Worm (Caenorhabditis elegans) whole organism, young adult: ENCODE results near the gene T08G5.3.

Source experiments
- B0019.2 ChIP-seq: fragments of 200-800 bp; sonication (Bioruptor generic); conservative IDR thresholded peaks from 2 replicates; pipeline ENCODE4 v1.3.6; 2022; ENCODE audit warnings: missing genetic modification reagents, missing genetic modification characterization, missing compliant biosample characterization
- B0261.1 ChIP-seq: sonication (generic microtip); optimal IDR thresholded peaks from 2 replicates; lab custom pipeline; 2016; ENCODE audit warnings: mild to moderate bottlenecking, missing genetic modification characterization, moderate library complexity, missing compliant biosample characterization
- D2030.7 ChIP-seq: fragments of 200-800 bp; sonication (Bioruptor generic); IDR thresholded peaks from 2 replicates; pipeline ENCODE4 v1.3.6; 2022; ENCODE audit warnings: missing genetic modification reagents, missing genetic modification characterization, missing compliant biosample characterization
- F33H1.4 ChIP-seq: fragments of 200-800 bp; sonication (Bioruptor generic); IDR thresholded peaks from 2 replicates; pipeline ENCODE4 v1.3.6; 2022; ENCODE audit warnings: missing genetic modification reagents, missing genetic modification characterization, missing compliant biosample characterization
- F39B2.1 ChIP-seq: fragments of 200-800 bp; sonication (Bioruptor generic); IDR thresholded peaks from 2 replicates; pipeline ENCODE4 v1.3.6; 2022; ENCODE audit warnings: missing genetic modification reagents, missing genetic modification characterization, missing compliant biosample characterization
- F52B5.7 ChIP-seq: sonication (generic microtip); optimal IDR thresholded peaks from 2 replicates; lab custom pipeline; 2016; ENCODE audit warnings: mild to moderate bottlenecking, missing genetic modification characterization, missing compliant biosample characterization
- F57C9.4 ChIP-seq: sonication (generic microtip); optimal IDR thresholded peaks from 2 replicates; lab custom pipeline; 2017; ENCODE audit warnings: mild to moderate bottlenecking, missing genetic modification characterization, missing compliant biosample characterization
- K12H6.12 ChIP-seq: fragments of 200-800 bp; sonication (Bioruptor generic); optimal IDR thresholded peaks from 2 replicates; lab custom pipeline; 2018; ENCODE audit warnings: mild to moderate bottlenecking, missing genetic modification characterization, missing compliant biosample characterization
- Y53G8AR.9 ChIP-seq: fragments of 200-800 bp; sonication (Bioruptor generic); conservative IDR thresholded peaks from 2 replicates; pipeline ENCODE4 v1.3.6; 2022; ENCODE audit warnings: missing genetic modification reagents, missing genetic modification characterization, missing compliant biosample characterization
- Y56A3A.18 ChIP-seq: fragments of 200-800 bp; sonication (Bioruptor generic); IDR thresholded peaks from 2 replicates; pipeline ENCODE4 v1.3.6; 2022; ENCODE audit warnings: missing genetic modification reagents, missing genetic modification characterization, missing compliant biosample characterization
- Y67H2A.10 ChIP-seq: fragments of 200-800 bp; sonication (Bioruptor generic); conservative IDR thresholded peaks from 2 replicates; pipeline ENCODE4 v1.3.6; 2022; ENCODE audit warnings: missing genetic modification reagents, missing genetic modification characterization, missing compliant biosample characterization
- ZK185.1 ChIP-seq: sonication (generic microtip); optimal IDR thresholded peaks from 2 replicates; lab custom pipeline; 2016; ENCODE audit warnings: mild to moderate bottlenecking, missing genetic modification characterization, missing compliant biosample characterization; ENCODE audit not compliant: poor library complexity, severe bottlenecking
- aptf-2 ChIP-seq: fragments of 200-800 bp; sonication (Bioruptor generic); conservative IDR thresholded peaks from 2 replicates; pipeline ENCODE4 v1.3.6; 2022; ENCODE audit warnings: missing genetic modification reagents, missing genetic modification characterization, missing compliant biosample characterization
- attf-3 ChIP-seq: fragments of 200-800 bp; sonication (Bioruptor generic); conservative IDR thresholded peaks from 2 replicates; pipeline ENCODE4 v1.3.6; 2022; ENCODE audit warnings: missing genetic modification reagents, missing genetic modification characterization, missing compliant biosample characterization
- bed-1 ChIP-seq: fragments of 200-800 bp; sonication (Bioruptor generic); IDR thresholded peaks from 2 replicates; pipeline ENCODE4 v1.3.6; 2022; ENCODE audit warnings: missing genetic modification reagents, missing genetic modification characterization, missing compliant biosample characterization
- bed-2 ChIP-seq: fragments of 200-800 bp; sonication (Bioruptor generic); IDR thresholded peaks from 2 replicates; pipeline ENCODE4 v1.3.6; 2022; ENCODE audit warnings: missing genetic modification reagents, missing genetic modification characterization, missing compliant biosample characterization
- ccch-3 ChIP-seq: fragments of 200-800 bp; sonication (Bioruptor generic); optimal IDR thresholded peaks from 2 replicates; lab custom pipeline; 2018; ENCODE audit warnings: mild to moderate bottlenecking, missing genetic modification characterization, missing compliant biosample characterization
- cebp-1 ChIP-seq, 2 experiments: fragments of 200-800 bp in 1 of 2; sonication (Bioruptor generic) in 1 of 2; sonication (generic microtip) in 1 of 2; IDR thresholded peaks in 1 of 2; optimal IDR thresholded peaks in 1 of 2; 2 replicates each; pipeline versions ENCODE4 v1.3.6 to Lab custom; 2017 to 2022; ENCODE audit warnings: missing compliant biosample characterization in 2 of 2, missing genetic modification characterization in 2 of 2, mild to moderate bottlenecking in 1 of 2, missing genetic modification reagents in 1 of 2, moderate library complexity in 1 of 2
- ceh-40 ChIP-seq: fragments of 200-800 bp; sonication (Bioruptor generic); IDR thresholded peaks from 2 replicates; pipeline ENCODE4 v1.3.6; 2022; ENCODE audit warnings: missing genetic modification characterization, missing compliant biosample characterization
- ceh-58 ChIP-seq: fragments of 200-800 bp; sonication (Bioruptor generic); IDR thresholded peaks from 2 replicates; pipeline ENCODE4 v1.3.6; 2022; ENCODE audit warnings: missing genetic modification characterization, missing compliant biosample characterization
- ceh-79 ChIP-seq: sonication (generic microtip); optimal IDR thresholded peaks from 2 replicates; lab custom pipeline; 2017; ENCODE audit warnings: mild to moderate bottlenecking, missing genetic modification characterization, missing compliant biosample characterization
- dox-1 ChIP-seq: fragments of 200-800 bp; sonication (Bioruptor generic); IDR thresholded peaks from 2 replicates; pipeline ENCODE4 v1.3.6; 2022; ENCODE audit warnings: missing genetic modification reagents, missing genetic modification characterization, missing compliant biosample characterization
- egl-44 ChIP-seq: fragments of 200-800 bp; sonication (Bioruptor generic); IDR thresholded peaks from 2 replicates; pipeline ENCODE4 v1.3.6; 2022; ENCODE audit warnings: missing genetic modification reagents, missing genetic modification characterization, missing compliant biosample characterization
- egrh-3 ChIP-seq: fragments of 200-800 bp; sonication (Bioruptor generic); IDR thresholded peaks from 2 replicates; pipeline ENCODE4 v1.3.6; 2022; ENCODE audit warnings: missing genetic modification reagents, missing genetic modification characterization, missing compliant biosample characterization
- ekl-4 ChIP-seq: fragments of 200-800 bp; sonication (Bioruptor generic); IDR thresholded peaks from 2 replicates; pipeline ENCODE4 v1.3.6; 2022; ENCODE audit warnings: missing genetic modification reagents, missing genetic modification characterization, missing compliant biosample characterization
- ets-4 ChIP-seq: fragments of 200-800 bp; sonication (Bioruptor generic); optimal IDR thresholded peaks from 2 replicates; lab custom pipeline; 2018; ENCODE audit warnings: mild to moderate bottlenecking, missing genetic modification characterization, missing compliant biosample characterization
- hmg-20 ChIP-seq: fragments of 200-800 bp; sonication (Bioruptor generic); IDR thresholded peaks from 2 replicates; pipeline ENCODE4 v1.3.6; 2022; ENCODE audit warnings: missing genetic modification reagents, missing genetic modification characterization, missing compliant biosample characterization
- hrde-1 ChIP-seq: sonication (generic microtip); optimal IDR thresholded peaks from 2 replicates; lab custom pipeline; 2016; ENCODE audit warnings: missing genetic modification characterization, mild to moderate bottlenecking, missing compliant biosample characterization, moderate library complexity, missing genotype, missing genetic modification reagents, borderline replicate concordance
- lin-35 ChIP-seq, 3 experiments: fragments of 150-350 bp in 2 of 3; sonication (generic microtip) in 1 of 3; optimal IDR thresholded peaks; 2 replicates each; lab custom pipeline; 2014 to 2018; ENCODE audit warnings: missing biosample characterization in 3 of 3, missing genetic modification characterization in 3 of 3, missing genetic modification reagents in 3 of 3
- lin-54 ChIP-seq: fragments of 200-800 bp; sonication (Bioruptor generic); optimal IDR thresholded peaks from 2 replicates; lab custom pipeline; 2018; ENCODE audit warnings: mild to moderate bottlenecking, missing genetic modification characterization, missing compliant biosample characterization
- madf-10 ChIP-seq: sonication (generic microtip); optimal IDR thresholded peaks from 2 replicates; lab custom pipeline; 2016; ENCODE audit warnings: mild to moderate bottlenecking, missing genetic modification characterization, missing compliant biosample characterization
- madf-3 ChIP-seq: fragments of 200-800 bp; sonication (Bioruptor generic); IDR thresholded peaks from 2 replicates; pipeline ENCODE4 v1.3.6; 2022; ENCODE audit warnings: missing genetic modification reagents, missing genetic modification characterization, missing compliant biosample characterization
- madf-6 ChIP-seq: fragments of 200-800 bp; sonication (Bioruptor generic); IDR thresholded peaks from 2 replicates; pipeline ENCODE4 v1.3.6; 2022; ENCODE audit warnings: missing genetic modification reagents, missing genetic modification characterization, missing compliant biosample characterization
- nhr-120 ChIP-seq: fragments of 200-800 bp; sonication (Bioruptor generic); IDR thresholded peaks from 2 replicates; pipeline ENCODE4 v1.3.6; 2022; ENCODE audit warnings: missing genetic modification characterization, missing compliant biosample characterization
- nhr-27 ChIP-seq: fragments of 200-800 bp; sonication (Bioruptor generic); optimal IDR thresholded peaks from 2 replicates; lab custom pipeline; 2018; ENCODE audit warnings: mild to moderate bottlenecking, missing genetic modification characterization, moderate library complexity, missing compliant biosample characterization
- rcor-1 ChIP-seq: fragments of 200-800 bp; sonication (Bioruptor generic); IDR thresholded peaks from 2 replicates; pipeline ENCODE4 v1.3.6; 2022; ENCODE audit warnings: missing genetic modification reagents, missing genetic modification characterization, missing compliant biosample characterization
- rec-8 ChIP-seq, 2 experiments: sonication (generic microtip); optimal IDR thresholded peaks; 2 replicates each; lab custom pipeline; 2016; ENCODE audit warnings: mild to moderate bottlenecking in 2 of 2, missing genetic modification characterization in 2 of 2, missing genetic modification reagents in 2 of 2, missing genotype in 2 of 2, missing biosample characterization in 1 of 2, missing compliant biosample characterization in 1 of 2, moderate library complexity in 1 of 2
- somi-1 ChIP-seq: fragments of 200-800 bp; sonication (Bioruptor generic); optimal IDR thresholded peaks from 2 replicates; lab custom pipeline; 2018; ENCODE audit warnings: mild to moderate bottlenecking, missing genetic modification characterization, missing compliant biosample characterization
- tlf-1 ChIP-seq: fragments of 200-800 bp; sonication (Bioruptor generic); optimal IDR thresholded peaks from 2 replicates; lab custom pipeline; 2018; ENCODE audit warnings: mild to moderate bottlenecking, missing genetic modification characterization, missing compliant biosample characterization
- unc-130 ChIP-seq: sonication (generic microtip); optimal IDR thresholded peaks from 2 replicates; lab custom pipeline; 2016; ENCODE audit warnings: missing genetic modification reagents, missing genetic modification characterization, missing compliant biosample characterization
- zfh-2 ChIP-seq: fragments of 200-800 bp; sonication (Bioruptor generic); conservative IDR thresholded peaks from 2 replicates; pipeline ENCODE4 v1.3.6; 2022; ENCODE audit warnings: missing genetic modification reagents, missing genetic modification characterization, missing compliant biosample characterization
- zim-3 ChIP-seq: sonication (generic microtip); optimal IDR thresholded peaks from 2 replicates; lab custom pipeline; 2017; ENCODE audit warnings: mild to moderate bottlenecking, missing genetic modification characterization, moderate library complexity, missing compliant biosample characterization
- ztf-18 ChIP-seq: sonication (generic microtip); optimal IDR thresholded peaks from 2 replicates; lab custom pipeline; 2016; ENCODE audit warnings: missing genotype, mild to moderate bottlenecking, missing genetic modification characterization, missing compliant biosample characterization
- ztf-22 ChIP-seq: fragments of 200-800 bp; sonication (Bioruptor generic); optimal IDR thresholded peaks from 2 replicates; lab custom pipeline; 2018; ENCODE audit warnings: mild to moderate bottlenecking, missing genetic modification characterization, moderate library complexity, missing compliant biosample characterization
- ztf-28 ChIP-seq: fragments of 200-800 bp; sonication (Bioruptor generic); IDR thresholded peaks from 2 replicates; pipeline ENCODE4 v1.3.6; 2022; ENCODE audit warnings: missing genetic modification reagents, missing genetic modification characterization, missing compliant biosample characterization
- ztf-3 ChIP-seq: fragments of 200-800 bp; sonication (Bioruptor generic); optimal IDR thresholded peaks from 2 replicates; lab custom pipeline; 2018; ENCODE audit warnings: mild to moderate bottlenecking, missing genetic modification characterization, missing compliant biosample characterization
- ztf-6 ChIP-seq: fragments of 200-800 bp; sonication (Bioruptor generic); IDR thresholded peaks from 2 replicates; pipeline ENCODE4 v1.3.6; 2022; ENCODE audit warnings: missing genetic modification reagents, missing genetic modification characterization, missing compliant biosample characterization

The T08G5.3 gene

ce11 chrV:14055097-14055496 is 27.8 kb upstream of the T08G5.3 start (continued):
- TF ChIP-seq ekl-4 (GFP tag; lab: Robert Waterston, UW) (peak; percentile 98), K12H6.12 (peak; percentile 92), aptf-2 (GFP tag; lab: Robert Waterston, UW) (peak; percentile 91), ets-4 (GFP tag; lab: Kevin White, UChicago) (peak; percentile 41), madf-10 (tag; lab: Kevin White, UChicago) (peak; percentile 88), F57C9.4 (tag; lab: Kevin White, UChicago) (peak; percentile 87), madf-3 (peak; percentile 94), rec-8 (tag; optimal IDR thresholded peaks at IDR 0.05; lab: Kevin White, UChicago) (peak; percentile 57 to 79), ztf-6 (GFP tag; lab: Robert Waterston, UW) (peak; percentile 91), cebp-1 (GFP tag; IDR thresholded peaks at IDR 0.05; lab: Robert Waterston, UW) (peak; percentile 87), cebp-1 (tag; optimal IDR thresholded peaks at IDR 0.05; lab: Kevin White, UChicago) (peak; percentile 87), hrde-1 (tag; lab: Kevin White, UChicago) (peak; percentile 8), egrh-3 (GFP tag; lab: Robert Waterston, UW) (peak; percentile 79; the same call in 1 of the 2 replicates), Y56A3A.18 (GFP tag; lab: Robert Waterston, UW) (peak; percentile 93), ceh-40 (GFP tag; lab: Robert Waterston, UW) (0 out of 2 replicates have a peak, but pooled peaks have one; percentile 25), lin-54 (GFP tag; lab: Kevin White, UChicago) (peak; percentile 92), Y53G8AR.9 (GFP tag; lab: Robert Waterston, UW) (peak; percentile 97), ceh-79 (tag; lab: Kevin White, UChicago) (peak; percentile 68), ceh-58 (GFP tag; lab: Robert Waterston, UW) (0 out of 2 replicates have a peak, but pooled peaks have one; percentile 13), somi-1 (GFP tag; lab: Kevin White, UChicago) (peak; percentile 84), unc-130 (GFP tag; lab: Kevin White, UChicago) (peak; percentile 60), ccch-3 (GFP tag; lab: Kevin White, UChicago) (peak; percentile 92), dox-1 (GFP tag; lab: Robert Waterston, UW) (peak; percentile 98), lin-35 (GFP tag; optimal IDR thresholded peaks at IDR 0.05; lab: Kevin White, UChicago) (peak in 2 of 3 experiments; percentile 29 to 84), tlf-1 (peak; percentile 85), ztf-18 (peak; percentile 55), F52B5.7 (peak; percentile 73), rcor-1 (peak; percentile 95), B0019.2 (GFP tag; lab: Robert Waterston, UW) (0 out of 2 replicates have a peak, but pooled peaks have one; percentile 15), ztf-28 (GFP tag; lab: Robert Waterston, UW) (peak; percentile 91), ZK185.1 (tag; lab: Kevin White, UChicago) (peak; percentile 97), attf-3 (GFP tag; lab: Robert Waterston, UW) (peak; percentile 82), ztf-22 (GFP tag; lab: Kevin White, UChicago) (peak; percentile 78), madf-6 (GFP tag; lab: Robert Waterston, UW) (peak; percentile 85), D2030.7 (GFP tag; lab: Robert Waterston, UW) (peak; percentile 60), nhr-120 (GFP tag; lab: Robert Waterston, UW) (peak; percentile 83; the same call in 1 of the 2 replicates), F39B2.1 (GFP tag; lab: Robert Waterston, UW) (0 out of 2 replicates have a peak, but pooled peaks have one; percentile 42), bed-2 (GFP tag; lab: Robert Waterston, UW) (peak; percentile 98), B0261.1 (peak; percentile 17), nhr-27 (tag; lab: Kevin White, UChicago) (peak; percentile 75), zfh-2 (peak; percentile 82), bed-1 (GFP tag; lab: Robert Waterston, UW) (peak; percentile 97), egl-44 (GFP tag; lab: Robert Waterston, UW) (peak; percentile 94), ztf-3 (GFP tag; lab: Kevin White, UChicago) (peak; percentile 73), Y67H2A.10 (peak; percentile 90), zim-3 (tag; lab: Kevin White, UChicago) (peak; percentile 89), F33H1.4 (peak; percentile 72), hmg-20 (GFP tag; lab: Robert Waterston, UW) (peak; percentile 91)
